Fruit fly (Drosophila melanogaster) whole organism, embryonic: Measurements from ENCODE around the gene CG3368.

Experiments used
- CG11695 ChIP-seq: fragments of 200-800 bp; sonication (Bioruptor generic); IDR thresholded peaks from 3 replicates; pipeline ENCODE4 v1.3.6; 2022; ENCODE audit warnings: missing biosample characterization, missing genetic modification characterization
- CG12219 ChIP-seq: fragments of 200-800 bp; sonication (Bioruptor generic); optimal IDR thresholded peaks from 3 replicates; lab custom pipeline; 2018; ENCODE audit warnings: missing biosample characterization, mild to moderate bottlenecking, missing genetic modification characterization
- CG3281 ChIP-seq: fragments of 200-800 bp; sonication (Bioruptor generic); optimal IDR thresholded peaks from 3 replicates; lab custom pipeline; 2017; ENCODE audit warnings: missing biosample characterization, mild to moderate bottlenecking, missing genetic modification characterization
- CG4328 ChIP-seq: fragments of 200-800 bp; sonication (Bioruptor generic); optimal IDR thresholded peaks from 3 replicates; lab custom pipeline; 2017; ENCODE audit warnings: missing biosample characterization, missing genetic modification reagents, missing genetic modification characterization
- CG8388 ChIP-seq: fragments of 200-800 bp; sonication (Bioruptor generic); optimal IDR thresholded peaks from 2 replicates; lab custom pipeline; 2019; ENCODE audit warnings: missing biosample characterization, mild to moderate bottlenecking, missing genetic modification characterization, moderate library complexity
- CTCF ChIP-seq: fragments of 200-800 bp; sonication (Bioruptor generic); optimal IDR thresholded peaks from 2 replicates; lab custom pipeline; 2017; ENCODE audit warnings: missing biosample characterization, mild to moderate bottlenecking, missing genetic modification characterization, moderate library complexity
- Camta ChIP-seq: fragments of 200-800 bp; sonication (Bioruptor generic); optimal IDR thresholded peaks from 2 replicates; lab custom pipeline; 2016; ENCODE audit warnings: missing biosample characterization, missing genetic modification characterization
- Hr39 ChIP-seq: fragments of >200 bp; optimal IDR thresholded peaks from 2 replicates; lab custom pipeline; 2017
- Hsf ChIP-seq: fragments of 200-800 bp; sonication (Bioruptor generic); optimal IDR thresholded peaks from 3 replicates; lab custom pipeline; 2016; ENCODE audit warnings: missing biosample characterization, missing genetic modification characterization
- Lhr ChIP-seq: fragments of 200-800 bp; sonication (Bioruptor generic); optimal IDR thresholded peaks from 3 replicates; lab custom pipeline; 2017; ENCODE audit warnings: mild to moderate bottlenecking, missing biosample characterization, missing genetic modification reagents, missing genetic modification characterization
- NFAT ChIP-seq: fragments of 200-800 bp; sonication (Bioruptor generic); IDR thresholded peaks from 2 replicates; pipeline ENCODE4 v1.3.6; 2022; ENCODE audit warnings: missing biosample characterization, missing genetic modification characterization
- NfI ChIP-seq: fragments of 200-800 bp; sonication (Bioruptor generic); optimal IDR thresholded peaks from 3 replicates; lab custom pipeline; 2018; ENCODE audit warnings: missing biosample characterization, mild to moderate bottlenecking, missing genetic modification characterization, moderate library complexity
- Spps ChIP-seq: fragments of 200-800 bp; sonication (Bioruptor generic); optimal IDR thresholded peaks from 2 replicates; lab custom pipeline; 2018; ENCODE audit warnings: missing biosample characterization, mild to moderate bottlenecking, missing genetic modification characterization
- dm ChIP-seq: fragments of 200-800 bp; sonication (Bioruptor generic); optimal IDR thresholded peaks from 3 replicates; lab custom pipeline; 2016; ENCODE audit warnings: missing biosample characterization, missing genetic modification characterization
- ewg ChIP-seq: fragments of 200-800 bp; sonication (Bioruptor generic); optimal IDR thresholded peaks from 3 replicates; lab custom pipeline; 2017; ENCODE audit warnings: mild to moderate bottlenecking, missing biosample characterization, missing genetic modification reagents, missing genetic modification characterization
- ken ChIP-seq: fragments of 200-800 bp; sonication (Bioruptor generic); IDR thresholded peaks from 3 replicates; pipeline ENCODE4 v1.3.6; 2022; ENCODE audit warnings: missing biosample characterization, missing genetic modification characterization
- knrl ChIP-seq: fragments of 200-800 bp; sonication (Bioruptor generic); IDR thresholded peaks from 3 replicates; pipeline ENCODE4 v1.3.6; 2022; ENCODE audit warnings: missing biosample characterization, missing genetic modification characterization; ENCODE audit not compliant: partially characterized antibody
- onecut ChIP-seq: fragments of 200-800 bp; sonication (Bioruptor generic); IDR thresholded peaks from 2 replicates; pipeline ENCODE4 v1.3.6; 2022; ENCODE audit warnings: missing biosample characterization, missing genetic modification characterization
- sr ChIP-seq: fragments of 200-800 bp; sonication (Bioruptor generic); IDR thresholded peaks from 3 replicates; pipeline ENCODE4 v1.3.6; 2022; ENCODE audit warnings: missing biosample characterization, missing genetic modification characterization

Gene CG3368

dm6 chr3R:27322225-27322624 lies 38.6 kb downstream of the CG3368 start, which contains the start of gene CG3339:
Gene CG3339 (minus strand): TSS chr3R:27322325.
- TF ChIP-seq ewg (GFP tag; lab: Kevin White, UChicago) (no peak), NfI (no peak), Lhr (no peak), Hr39 (lab: Kevin White, UChicago) (no peak), onecut (no peak), CG12219 (no peak), NFAT (GFP tag; lab: Robert Waterston, UW) (no peak), dm (GFP tag; lab: Kevin White, UChicago) (no peak), CG4328 (GFP tag; lab: Kevin White, UChicago) (no peak), CG8388 (GFP tag; lab: Kevin White, UChicago) (no peak), CG3281 (GFP tag; lab: Kevin White, UChicago) (no peak), CG11695 (GFP tag; lab: Robert Waterston, UW) (no peak), knrl (GFP tag; lab: Robert Waterston, UW) (no peak), Spps (tag; lab: Kevin White, UChicago) (no peak), ken (GFP tag; lab: Robert Waterston, UW) (no peak), Hsf (GFP tag; lab: Kevin White, UChicago) (no peak)
- TF ChIP-seq, all 482 proteins: peak for 0

DNA sequence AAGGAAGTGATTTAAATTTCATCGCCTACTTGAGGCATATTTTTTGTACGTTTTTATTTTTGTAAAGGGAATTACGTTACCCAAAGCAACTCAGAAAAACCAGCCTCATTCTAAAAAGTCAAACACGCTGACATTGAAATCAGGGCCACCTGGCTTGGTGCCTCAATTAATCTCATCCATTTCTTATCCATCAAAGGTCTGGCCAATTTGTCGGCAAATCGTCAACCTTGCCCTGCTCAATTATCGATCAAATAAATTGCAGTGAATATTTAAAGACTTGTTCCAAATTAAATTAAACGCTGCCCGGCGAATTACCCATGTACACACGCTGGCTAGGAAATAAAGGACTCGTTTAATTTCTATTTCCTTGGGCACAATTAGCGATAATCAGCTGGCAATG lies 47.2 kb downstream of the CG3368 start, which contains the start of gene CG3330:
Gene CG3330, minus strand, starts transcription at position 101 of the 400 bp plus-strand sequence.
- no peak for TF ChIP-seq sr
- TF ChIP-seq Camta (GFP tag; lab: Kevin White, UChicago), result no peak
- TF ChIP-seq CTCF (GFP tag; lab: Kevin White, UChicago), result no peak
